Fruit fly (Drosophila melanogaster) Kc167 (cell line): ENCODE measurements around the gene CHKov2.

Experiments used
- Myc ChIP-seq: fragments of >200 bp; optimal IDR thresholded peaks from 2 replicates; lab custom pipeline; 2017; ENCODE audit warnings: missing external identifiers
- h ChIP-seq: fragments of >200 bp; optimal IDR thresholded peaks from 3 replicates; lab custom pipeline; 2018; ENCODE audit warnings: missing external identifiers

DNA sequence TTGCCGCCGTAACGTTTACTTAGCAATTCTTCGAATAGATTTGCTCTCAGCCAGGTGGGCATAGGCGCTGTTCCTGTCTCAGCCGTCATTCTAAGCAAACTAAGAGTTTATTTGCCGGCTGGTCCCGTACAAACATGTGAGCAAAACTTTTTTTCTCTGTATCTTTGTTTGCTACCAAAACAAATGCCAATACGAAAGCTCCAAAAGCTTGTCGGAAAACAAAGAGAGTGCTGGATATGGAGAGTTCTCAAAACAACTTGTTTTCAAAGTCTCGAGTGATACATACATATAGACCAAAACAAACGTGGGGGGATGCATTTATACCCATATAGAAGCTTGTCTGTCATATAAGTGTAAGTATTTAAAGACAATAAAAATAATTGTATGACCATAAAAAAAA is 15.0 kb downstream of the CHKov2 start, which contains the start of gene CG10559:
- TF ChIP-seq Myc (lab: Kevin White, UChicago) (no peak), h (lab: Kevin White, UChicago) (no peak)
